Worm (Caenorhabditis elegans) whole organism, midembryonic: ENCODE measurements around the gene Y39H10B.3.

Experiments
- T22C8.4 ChIP-seq: fragments of 200-800 bp; sonication (Bioruptor generic); IDR thresholded peaks from 2 replicates; pipeline ENCODE4 v1.3.6; 2022; ENCODE audit warnings: missing genetic modification characterization, missing compliant biosample characterization
- cog-1 ChIP-seq: sonication (generic microtip); optimal IDR thresholded peaks from 2 replicates; lab custom pipeline; 2016; ENCODE audit warnings: missing genetic modification characterization, missing compliant biosample characterization
- flt-1 ChIP-seq: fragments of 200-800 bp; sonication (Bioruptor generic); IDR thresholded peaks from 2 replicates; pipeline ENCODE4 v1.3.6; 2022; ENCODE audit warnings: missing genetic modification characterization, missing compliant biosample characterization
- klf-2 ChIP-seq: fragments of 200-800 bp; sonication (Bioruptor generic); conservative IDR thresholded peaks from 2 replicates; pipeline ENCODE4 v1.3.6; 2022; ENCODE audit warnings: missing genetic modification reagents, missing genetic modification characterization, missing compliant biosample characterization
- med-1 ChIP-seq: sonication (generic microtip); optimal IDR thresholded peaks from 2 replicates; lab custom pipeline; 2017; ENCODE audit warnings: missing genetic modification characterization, mild to moderate bottlenecking, missing compliant biosample characterization, antibody characterized with exemption, missing genetic modification reagents; ENCODE audit not compliant: insufficient read depth
- ref-1 ChIP-seq: fragments of 200-800 bp; sonication (Bioruptor generic); conservative IDR thresholded peaks from 2 replicates; pipeline ENCODE4 v1.3.6; 2022; ENCODE audit warnings: missing genetic modification reagents, missing genetic modification characterization, missing compliant biosample characterization
- tab-1 ChIP-seq: fragments of 200-800 bp; sonication (Bioruptor generic); IDR thresholded peaks from 2 replicates; pipeline ENCODE4 v1.3.6; 2022; ENCODE audit warnings: missing genetic modification characterization, missing compliant biosample characterization
- ztf-29 ChIP-seq: fragments of 200-800 bp; sonication (Bioruptor generic); IDR thresholded peaks from 2 replicates; pipeline ENCODE4 v1.3.6; 2022; ENCODE audit warnings: missing genetic modification reagents, missing genetic modification characterization, missing compliant biosample characterization

DNA sequence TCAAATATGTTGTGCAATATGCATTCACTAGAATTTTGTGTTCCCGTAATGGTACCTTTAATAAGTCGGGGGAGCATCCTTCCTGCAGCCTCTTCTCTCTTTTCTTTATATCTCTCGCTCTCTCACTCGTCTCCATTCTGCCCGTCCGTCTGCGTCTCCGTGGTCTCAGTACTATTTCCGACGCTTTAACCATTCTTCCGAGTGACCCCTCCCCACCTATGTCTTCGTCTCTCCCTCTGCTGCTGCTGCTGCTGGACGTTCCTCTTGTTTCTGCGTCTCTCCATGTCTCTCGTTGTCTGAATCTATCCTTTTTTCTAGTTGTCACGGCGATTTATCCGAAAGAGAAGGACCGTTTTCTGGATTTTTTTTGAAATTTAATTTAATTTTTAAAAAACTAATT, 33.3 kb downstream of the Y39H10B.3 start:
- TF ChIP-seq ref-1 (GFP tag; lab: Robert Waterston, UW) (no peak), ztf-29 (GFP tag; lab: Robert Waterston, UW) (no peak), klf-2 (GFP tag; lab: Robert Waterston, UW) (no peak), tab-1 (GFP tag; lab: Robert Waterston, UW) (no peak), flt-1 (peak; percentile 69; the same call in 1 of the 2 replicates), cog-1 (tag; lab: Kevin White, UChicago) (peak; percentile 11), T22C8.4 (GFP tag; lab: Robert Waterston, UW) (no peak), med-1 (GFP tag; lab: Kevin White, UChicago) (no peak)
